Fruit fly (Drosophila melanogaster) whole organism, embryonic: Measurements from ENCODE around the gene Aps.

Source experiments
- Abd-B ChIP-seq: fragments of 200-800 bp; sonication (Bioruptor generic); optimal IDR thresholded peaks from 2 replicates; lab custom pipeline; 2018; ENCODE audit warnings: missing biosample characterization, mild to moderate bottlenecking, missing genetic modification characterization, moderate library complexity
- Atf6 ChIP-seq: fragments of 200-800 bp; sonication (Bioruptor generic); IDR thresholded peaks from 2 replicates; pipeline ENCODE4 v1.3.6; 2022; ENCODE audit warnings: missing biosample characterization, missing genetic modification characterization
- B-H2 ChIP-seq: fragments of 200-800 bp; sonication (Bioruptor generic); optimal IDR thresholded peaks from 2 replicates; lab custom pipeline; 2018; ENCODE audit warnings: missing biosample characterization, mild to moderate bottlenecking, missing genetic modification characterization
- Bteb2 ChIP-seq: fragments of 200-800 bp; sonication (Bioruptor generic); optimal IDR thresholded peaks from 2 replicates; lab custom pipeline; 2016; ENCODE audit warnings: missing biosample characterization, missing genetic modification characterization
- CG10267 ChIP-seq: fragments of 200-800 bp; sonication (Bioruptor generic); optimal IDR thresholded peaks from 2 replicates; lab custom pipeline; 2018; ENCODE audit warnings: missing biosample characterization, mild to moderate bottlenecking, missing genetic modification characterization, moderate library complexity
- CG11398 ChIP-seq: fragments of 200-800 bp; sonication (Bioruptor generic); optimal IDR thresholded peaks from 2 replicates; lab custom pipeline; 2016; ENCODE audit warnings: missing biosample characterization, missing genetic modification characterization
- CG15479 ChIP-seq: fragments of 200-800 bp; sonication (Bioruptor generic); optimal IDR thresholded peaks from 3 replicates; lab custom pipeline; 2019; ENCODE audit warnings: missing biosample characterization, mild to moderate bottlenecking, missing genetic modification characterization, moderate library complexity
- CG1603 ChIP-seq: fragments of 200-800 bp; sonication (Bioruptor generic); optimal IDR thresholded peaks from 2 replicates; lab custom pipeline; 2019; ENCODE audit warnings: missing biosample characterization, mild to moderate bottlenecking, missing genetic modification characterization, moderate library complexity
- CG2712 ChIP-seq: fragments of 200-800 bp; optimal IDR thresholded peaks from 3 replicates; lab custom pipeline; 2019; ENCODE audit warnings: missing biosample characterization, mild to moderate bottlenecking, missing genetic modification characterization, moderate library complexity
- CG34422 ChIP-seq: fragments of 200-800 bp; sonication (Bioruptor generic); IDR thresholded peaks from 3 replicates; pipeline ENCODE4 v1.3.6; 2022; ENCODE audit warnings: missing biosample characterization, missing genetic modification characterization
- CG42726 ChIP-seq: fragments of 200-800 bp; sonication (Bioruptor generic); IDR thresholded peaks from 2 replicates; pipeline ENCODE4 v1.3.6; 2022; ENCODE audit warnings: missing biosample characterization, missing genetic modification characterization; ENCODE audit not compliant: partially characterized antibody
- CG5245 ChIP-seq: fragments of 200-800 bp; sonication (Bioruptor generic); optimal IDR thresholded peaks from 3 replicates; lab custom pipeline; 2016; ENCODE audit warnings: missing biosample characterization, missing genetic modification characterization
- CG6854 ChIP-seq: fragments of 200-800 bp; sonication (Bioruptor generic); optimal IDR thresholded peaks from 3 replicates; lab custom pipeline; 2017; ENCODE audit warnings: missing biosample characterization, mild to moderate bottlenecking, missing genetic modification characterization
- CG7786 ChIP-seq: fragments of 200-800 bp; sonication (Bioruptor generic); optimal IDR thresholded peaks from 2 replicates; lab custom pipeline; 2016; ENCODE audit warnings: missing biosample characterization, missing genetic modification characterization
- CG9609 ChIP-seq: fragments of 200-800 bp; sonication (Bioruptor generic); optimal IDR thresholded peaks from 3 replicates; lab custom pipeline; 2016; ENCODE audit warnings: missing biosample characterization, missing genetic modification characterization
- CG9817 ChIP-seq: fragments of 200-800 bp; sonication (Bioruptor generic); optimal IDR thresholded peaks from 2 replicates; lab custom pipeline; 2018; ENCODE audit warnings: missing biosample characterization, mild to moderate bottlenecking, missing genetic modification characterization, moderate library complexity
- CHES-1-like ChIP-seq: fragments of 200-800 bp; sonication (Bioruptor generic); optimal IDR thresholded peaks from 2 replicates; lab custom pipeline; 2016; ENCODE audit warnings: missing biosample characterization, missing genetic modification characterization
- Kr ChIP-seq: fragments of 200-800 bp; sonication (Bioruptor generic); optimal IDR thresholded peaks from 2 replicates; lab custom pipeline; 2017; ENCODE audit warnings: missing biosample characterization, mild to moderate bottlenecking, missing genetic modification characterization
- Nf-YA ChIP-seq: fragments of 200-800 bp; sonication (Bioruptor generic); IDR thresholded peaks from 2 replicates; pipeline ENCODE4 v1.3.6; 2022; ENCODE audit warnings: missing biosample characterization, missing genetic modification characterization
- Ssrp ChIP-seq: fragments of 200-800 bp; sonication (Bioruptor generic); optimal IDR thresholded peaks from 2 replicates; lab custom pipeline; 2018; ENCODE audit warnings: missing biosample characterization, mild to moderate bottlenecking, missing genetic modification characterization, moderate library complexity
- abd-A ChIP-seq: fragments of 200-800 bp; sonication (Bioruptor generic); optimal IDR thresholded peaks from 3 replicates; lab custom pipeline; 2019; ENCODE audit warnings: missing biosample characterization, mild to moderate bottlenecking, missing genetic modification characterization, moderate library complexity
- al ChIP-seq: fragments of 200-800 bp; sonication (Bioruptor generic); IDR thresholded peaks from 2 replicates; pipeline ENCODE4 v1.3.6; 2022; ENCODE audit warnings: missing biosample characterization, missing genetic modification characterization
- crp ChIP-seq, 2 experiments: fragments of 200-800 bp; sonication (Bioruptor generic); optimal IDR thresholded peaks; 2 replicates in 1 of 2; 3 replicates in 1 of 2; lab custom pipeline; 2017; ENCODE audit warnings: missing biosample characterization in 2 of 2, missing genetic modification characterization in 2 of 2, mild to moderate bottlenecking in 1 of 2, moderate library complexity in 1 of 2
- da ChIP-seq: fragments of 200-800 bp; sonication (Bioruptor generic); optimal IDR thresholded peaks from 2 replicates; lab custom pipeline; 2016; ENCODE audit warnings: missing biosample characterization, missing genetic modification characterization
- dysf ChIP-seq: fragments of 200-800 bp; sonication (Bioruptor generic); IDR thresholded peaks from 3 replicates; pipeline ENCODE4 v1.3.6; 2022; ENCODE audit warnings: missing biosample characterization, missing genetic modification characterization
- gcm2 ChIP-seq: fragments of 200-800 bp; sonication (Bioruptor generic); optimal IDR thresholded peaks from 2 replicates; lab custom pipeline; 2016; ENCODE audit warnings: missing biosample characterization, missing genetic modification characterization
- grau ChIP-seq: fragments of 200-800 bp; optimal IDR thresholded peaks from 3 replicates; lab custom pipeline; 2019; ENCODE audit warnings: missing biosample characterization, mild to moderate bottlenecking, missing genetic modification characterization, moderate library complexity
- grn ChIP-seq: fragments of 200-800 bp; sonication (Bioruptor generic); optimal IDR thresholded peaks from 3 replicates; lab custom pipeline; 2017; ENCODE audit warnings: missing biosample characterization, missing genetic modification characterization
- gsb ChIP-seq: fragments of 200-800 bp; sonication (Bioruptor generic); IDR thresholded peaks from 2 replicates; pipeline ENCODE4 v1.3.6; 2022; ENCODE audit warnings: missing biosample characterization, missing genetic modification characterization
- gsb-n ChIP-seq: fragments of 200-800 bp; sonication (Bioruptor generic); optimal IDR thresholded peaks from 3 replicates; lab custom pipeline; 2018; ENCODE audit warnings: missing biosample characterization, mild to moderate bottlenecking, missing genetic modification characterization
- h ChIP-seq: fragments of >200 bp; optimal IDR thresholded peaks from 2 replicates; lab custom pipeline; 2017
- hb ChIP-seq: fragments of 200-800 bp; sonication (Bioruptor generic); IDR thresholded peaks from 3 replicates; pipeline ENCODE4 v1.3.6; 2022; ENCODE audit warnings: missing biosample characterization, missing genetic modification characterization; ENCODE audit not compliant: partially characterized antibody
- hkb ChIP-seq, 2 experiments: fragments of 200-800 bp in 1 of 2; fragments of >200 bp in 1 of 2; sonication (Bioruptor generic) in 1 of 2; IDR thresholded peaks in 1 of 2; optimal IDR thresholded peaks in 1 of 2; 2 replicates each; pipeline versions ENCODE4 v1.3.6 to Lab custom; 2017 to 2022; ENCODE audit warnings: missing biosample characterization in 1 of 2, missing genetic modification characterization in 1 of 2
- knrl ChIP-seq: fragments of 200-800 bp; sonication (Bioruptor generic); IDR thresholded peaks from 3 replicates; pipeline ENCODE4 v1.3.6; 2022; ENCODE audit warnings: missing biosample characterization, missing genetic modification characterization; ENCODE audit not compliant: partially characterized antibody
- mld ChIP-seq: fragments of 200-800 bp; sonication (Bioruptor generic); IDR thresholded peaks from 3 replicates; pipeline ENCODE4 v1.3.6; 2022; ENCODE audit warnings: missing biosample characterization, missing genetic modification characterization; ENCODE audit not compliant: partially characterized antibody
- oc ChIP-seq: fragments of 200-800 bp; sonication (Bioruptor generic); optimal IDR thresholded peaks from 2 replicates; lab custom pipeline; 2018; ENCODE audit warnings: missing biosample characterization, mild to moderate bottlenecking, missing genetic modification characterization, moderate library complexity
- org-1 ChIP-seq: fragments of 200-800 bp; sonication (Bioruptor generic); optimal IDR thresholded peaks from 2 replicates; lab custom pipeline; 2017; ENCODE audit warnings: missing biosample characterization, missing genetic modification characterization
- psq ChIP-seq: fragments of 200-800 bp; sonication (Bioruptor generic); optimal IDR thresholded peaks from 2 replicates; lab custom pipeline; 2017; ENCODE audit warnings: missing biosample characterization, missing genetic modification characterization
- ro ChIP-seq: fragments of 200-800 bp; sonication (Bioruptor generic); IDR thresholded peaks from 2 replicates; pipeline ENCODE4 v1.3.6; 2022; ENCODE audit warnings: missing biosample characterization, missing genetic modification characterization
- sc ChIP-seq, 3 experiments: fragments of >200 bp in 2 of 3; fragments of 200-800 bp in 1 of 3; sonication (Bioruptor generic) in 1 of 3; optimal IDR thresholded peaks; 2 replicates in 2 of 3; 3 replicates in 1 of 3; lab custom pipeline; 2017; ENCODE audit warnings: mild to moderate bottlenecking in 1 of 3, missing biosample characterization in 1 of 3, missing genetic modification characterization in 1 of 3, missing genetic modification reagents in 1 of 3
- sens-2 ChIP-seq: fragments of 200-800 bp; sonication (Bioruptor generic); IDR thresholded peaks from 2 replicates; pipeline ENCODE4 v1.3.6; 2022; ENCODE audit warnings: missing biosample characterization, missing genetic modification characterization
- sim ChIP-seq: fragments of 200-800 bp; sonication (Bioruptor generic); IDR thresholded peaks from 2 replicates; pipeline ENCODE4 v1.3.6; 2022; ENCODE audit warnings: missing biosample characterization, missing genetic modification characterization
- slbo ChIP-seq: fragments of 200-800 bp; sonication (Bioruptor generic); IDR thresholded peaks from 2 replicates; pipeline ENCODE4 v1.3.6; 2022; ENCODE audit warnings: missing biosample characterization, missing genetic modification characterization
- tio ChIP-seq: fragments of 200-800 bp; sonication (Bioruptor generic); optimal IDR thresholded peaks from 2 replicates; lab custom pipeline; 2017; ENCODE audit warnings: missing biosample characterization, missing genetic modification characterization, inconsistent platforms
- tup ChIP-seq: fragments of 200-800 bp; sonication (Bioruptor generic); optimal IDR thresholded peaks from 2 replicates; lab custom pipeline; 2016; ENCODE audit warnings: missing biosample characterization, mild to moderate bottlenecking, missing genetic modification characterization, moderate library complexity
- twi ChIP-seq: fragments of 200-800 bp; optimal IDR thresholded peaks from 2 replicates; lab custom pipeline; 2019; ENCODE audit warnings: missing biosample characterization, mild to moderate bottlenecking, missing genetic modification characterization, moderate library complexity
- vvl ChIP-seq: fragments of 200-800 bp; sonication (Bioruptor generic); IDR thresholded peaks from 2 replicates; pipeline ENCODE4 v1.3.6; 2022; ENCODE audit warnings: missing biosample characterization, missing genetic modification characterization
- z ChIP-seq: fragments of 200-800 bp; sonication (Bioruptor generic); IDR thresholded peaks from 3 replicates; pipeline ENCODE4 v1.3.6; 2022; ENCODE audit warnings: missing biosample characterization, missing genetic modification characterization
- zen ChIP-seq: fragments of 200-800 bp; sonication (Bioruptor generic); optimal IDR thresholded peaks from 3 replicates; lab custom pipeline; 2018; ENCODE audit warnings: missing biosample characterization, mild to moderate bottlenecking, missing genetic modification characterization, moderate library complexity

The Aps gene

dm6 chr3L:10860042-10860643 lies 38.8 kb downstream of the Aps start (continued):
- TF ChIP-seq da (GFP tag; lab: Kevin White, UChicago) (no peak), B-H2 (GFP tag; lab: Kevin White, UChicago) (no peak), Nf-YA (GFP tag; lab: Robert Waterston, UW) (0 out of 2 replicates have a peak, but pooled peaks have one; percentile 12), slbo (GFP tag; lab: Robert Waterston, UW) (no peak; the same call in 1 of the 2 replicates), ro (no peak), Bteb2 (GFP tag; lab: Kevin White, UChicago) (no peak), CG9609 (no peak), sc (optimal IDR thresholded peaks at IDR 0.05; lab: Kevin White, UChicago) (no peak), sc (GFP tag; optimal IDR thresholded peaks at IDR 0.05; lab: Kevin White, UChicago) (no peak), sim (GFP tag; lab: Robert Waterston, UW) (no peak), CG9817 (tag; lab: Kevin White, UChicago) (no peak), mld (GFP tag; lab: Robert Waterston, UW) (no peak), al (no peak), CG7786 (no peak), abd-A (tag; lab: Kevin White, UChicago) (peak; percentile 67), vvl (no peak), Abd-B (no peak), oc (tag; lab: Kevin White, UChicago) (no peak), dysf (GFP tag; lab: Robert Waterston, UW) (no peak), Atf6 (GFP tag; lab: Robert Waterston, UW) (0 out of 2 replicates have a peak, but pooled peaks have one; percentile 41), CG34422 (GFP tag; lab: Robert Waterston, UW) (peak; percentile 42; the same call in 1 of the 3 replicates), CHES-1-like (GFP tag; lab: Kevin White, UChicago) (no peak), gcm2 (GFP tag; lab: Kevin White, UChicago) (no peak), CG1603 (tag; lab: Kevin White, UChicago) (peak; percentile 25), CG15479 (peak; percentile 8), org-1 (no peak), zen (tag; lab: Kevin White, UChicago) (peak; percentile 68), tup (GFP tag; lab: Kevin White, UChicago) (no peak), CG11398 (no peak), grau (tag; lab: Kevin White, UChicago) (peak; percentile 50), CG42726 (no peak), CG6854 (GFP tag; lab: Kevin White, UChicago) (no peak), Kr (GFP tag; lab: Kevin White, UChicago) (no peak), grn (GFP tag; lab: Kevin White, UChicago) (no peak), tio (GFP tag; lab: Kevin White, UChicago) (no peak), crp (GFP tag; optimal IDR thresholded peaks at IDR 0.05; lab: Kevin White, UChicago) (peak in 1 of 2 experiments; percentile 79), CG2712 (peak; percentile 11), gsb-n (no peak), Ssrp (tag; lab: Kevin White, UChicago) (no peak), CG10267 (tag; lab: Kevin White, UChicago) (no peak), hkb (optimal IDR thresholded peaks at IDR 0.05; lab: Kevin White, UChicago) (no peak), hkb (GFP tag; IDR thresholded peaks at IDR 0.05; lab: Robert Waterston, UW) (0 out of 2 replicates have a peak, but pooled peaks have one; percentile 7), z (GFP tag; lab: Robert Waterston, UW) (0 out of 3 replicates have a peak, but pooled peaks have one; percentile 46), knrl (GFP tag; lab: Robert Waterston, UW) (no peak), sens-2 (no peak), CG5245 (GFP tag; lab: Kevin White, UChicago) (no peak), hb (GFP tag; lab: Robert Waterston, UW) (no peak), twi (tag; lab: Kevin White, UChicago) (peak; percentile 61), h (lab: Kevin White, UChicago) (no peak), psq (GFP tag; lab: Kevin White, UChicago) (peak; percentile 11), gsb (no peak)
